Worm (Caenorhabditis elegans) whole organism, L3 larva: Measurements from ENCODE around the gene ints-6.

Source experiments
- ceh-16 ChIP-seq: sonication (generic microtip); optimal IDR thresholded peaks from 2 replicates; lab custom pipeline; 2017; ENCODE audit warnings: missing biosample characterization, missing genetic modification characterization
- egl-5 ChIP-seq: fragments of 150-350 bp; optimal IDR thresholded peaks from 2 replicates; lab custom pipeline; 2017; ENCODE audit warnings: missing biosample characterization, missing genetic modification reagents, missing genetic modification characterization, inconsistent platforms
- lin-39 ChIP-seq: fragments of 150-350 bp; optimal IDR thresholded peaks from 2 replicates; lab custom pipeline; 2018; ENCODE audit warnings: missing biosample characterization, missing genetic modification reagents, missing genetic modification characterization
- unc-39 ChIP-seq: sonication (generic microtip); optimal IDR thresholded peaks from 4 replicates; lab custom pipeline; 2017; ENCODE audit warnings: missing biosample characterization, missing genetic modification characterization

DNA sequence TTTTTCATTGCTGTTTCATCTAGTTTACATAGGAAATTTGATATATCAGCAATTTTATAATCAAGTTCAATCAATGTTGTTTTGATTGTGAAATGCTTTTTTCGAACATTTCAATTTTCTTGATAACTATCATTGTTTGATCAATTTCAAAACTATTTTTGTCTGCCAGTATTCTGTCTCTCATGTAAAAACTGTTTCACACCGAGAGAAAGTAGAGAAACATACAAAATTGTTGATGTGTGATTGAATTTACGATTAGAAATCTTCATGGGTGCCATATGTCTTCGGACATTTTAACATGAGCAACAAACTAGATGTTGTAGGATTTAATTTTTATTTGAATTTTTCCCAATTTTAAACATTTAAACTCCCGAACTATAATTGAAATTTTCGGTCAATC lies 40.8 kb upstream of the ints-6 start, which contains the start of gene C49C8.2:
- no peak for TF ChIP-seq lin-39 (tag; lab: Kevin White, UChicago)
- no peak for TF ChIP-seq egl-5 (tag; lab: Kevin White, UChicago)
- no peak for TF ChIP-seq ceh-16 (tag; lab: Kevin White, UChicago)
- TF ChIP-seq unc-39 (tag; lab: Kevin White, UChicago) = no peak
